Fruit fly (Drosophila melanogaster): ENCODE results near the gene CG10600.

Gene CG10600

dm6 chr2L:18858661-18859532 is 19.4 kb upstream of the CG10600 start, which contains the start of the genes CG10602 and mRpL13 (continued):
- TF ChIP-seq CG7357 (GFP tag; IDR thresholded peaks at IDR 0.05), result no peak
- no peak for TF ChIP-seq tll (GFP tag; optimal IDR thresholded peaks at IDR 0.05)
- no peak for TF ChIP-seq cwo (GFP tag; optimal IDR thresholded peaks at IDR 0.05)
- TF ChIP-seq slou (GFP tag; optimal IDR thresholded peaks at IDR 0.05), result no peak
- TF ChIP-seq pho (GFP tag; optimal IDR thresholded peaks at IDR 0.05), result peak; percentile 21
- TF ChIP-seq wor (GFP tag; IDR thresholded peaks at IDR 0.05), result no peak
- TF ChIP-seq vnd (GFP tag; IDR thresholded peaks at IDR 0.05; ENCODE audit: partially characterized antibody), result no peak
- TF ChIP-seq CG30403 (GFP tag; optimal IDR thresholded peaks at IDR 0.05), result no peak
- TF ChIP-seq ap (GFP tag; IDR thresholded peaks at IDR 0.05), result no peak
- peak; percentile 61 for TF ChIP-seq CG11504 (tag; optimal IDR thresholded peaks at IDR 0.05)
- TF ChIP-seq CG32532 (GFP tag; IDR thresholded peaks at IDR 0.05), result no peak
- no peak for TF ChIP-seq tx (GFP tag; optimal IDR thresholded peaks at IDR 0.05)
- peak; percentile 81 for TF ChIP-seq MBD-R2 (GFP tag; IDR thresholded peaks at IDR 0.05)
- peak; percentile 29 for TF ChIP-seq CG12391 (tag; optimal IDR thresholded peaks at IDR 0.05)
- TF ChIP-seq ase (GFP tag; IDR thresholded peaks at IDR 0.05), result no peak
- TF ChIP-seq Trl (optimal IDR thresholded peaks at IDR 0.05), result no peak
- no peak for TF ChIP-seq Trl (GFP tag; optimal IDR thresholded peaks at IDR 0.05)
- TF ChIP-seq CG8089 (GFP tag; optimal IDR thresholded peaks at IDR 0.05), result no peak
- no peak for TF ChIP-seq Aef1 (GFP tag; IDR thresholded peaks at IDR 0.05)
- TF ChIP-seq D (optimal IDR thresholded peaks at IDR 0.05), result no peak
- TF ChIP-seq D (GFP tag; optimal IDR thresholded peaks at IDR 0.05), result no peak
- TF ChIP-seq CG17361 (GFP tag; IDR thresholded peaks at IDR 0.05), result peak; percentile 52; the same call in 2 of the 3 replicates
- peak; percentile 7 for TF ChIP-seq Elba2 (GFP tag; optimal IDR thresholded peaks at IDR 0.05)
- TF ChIP-seq BEAF-32 (GFP tag; optimal IDR thresholded peaks at IDR 0.05), result peak; percentile 58
- peak; percentile 63 for TF ChIP-seq phol (tag; optimal IDR thresholded peaks at IDR 0.05)
- no peak for TF ChIP-seq CG7987 (GFP tag; optimal IDR thresholded peaks at IDR 0.05)
- peak; percentile 87 for TF ChIP-seq CG2199 (GFP tag; IDR thresholded peaks at IDR 0.05)
- TF ChIP-seq CG6683 (GFP tag; optimal IDR thresholded peaks at IDR 0.05), result no peak
- no peak for TF ChIP-seq mirr (GFP tag; optimal IDR thresholded peaks at IDR 0.05)
- TF ChIP-seq Hr78 (GFP tag; optimal IDR thresholded peaks at IDR 0.05), result peak in 1 of 2 experiments; percentile 25
- TF ChIP-seq kay (GFP tag; optimal IDR thresholded peaks at IDR 0.05), result no peak
- TF ChIP-seq tin (GFP tag; optimal IDR thresholded peaks at IDR 0.05), result no peak
- no peak for TF ChIP-seq CG2889 (GFP tag; IDR thresholded peaks at IDR 0.05)
- peak; percentile 58 for TF ChIP-seq CG13894 (tag; optimal IDR thresholded peaks at IDR 0.05)
- TF ChIP-seq CG17612 (GFP tag; IDR thresholded peaks at IDR 0.05), result no peak
- TF ChIP-seq ken (GFP tag; IDR thresholded peaks at IDR 0.05), result no peak
- no peak for TF ChIP-seq NK7.1 (GFP tag; optimal IDR thresholded peaks at IDR 0.05)
- TF ChIP-seq CG7928 (GFP tag; optimal IDR thresholded peaks at IDR 0.05), result no peak
- no peak for TF ChIP-seq vfl (GFP tag; optimal IDR thresholded peaks at IDR 0.05)
- TF ChIP-seq CG12769 (tag; optimal IDR thresholded peaks at IDR 0.05), result peak; percentile 37
- no peak for TF ChIP-seq CG12236 (GFP tag; optimal IDR thresholded peaks at IDR 0.05)
- TF ChIP-seq CG17328 (GFP tag; IDR thresholded peaks at IDR 0.05), result no peak
- TF ChIP-seq cad (GFP tag; optimal IDR thresholded peaks at IDR 0.05), result no peak
- TF ChIP-seq seq (GFP tag; IDR thresholded peaks at IDR 0.05), result no peak
- no peak for TF ChIP-seq HLHmδ (GFP tag; optimal IDR thresholded peaks at IDR 0.05)
- TF ChIP-seq dati (GFP tag; IDR thresholded peaks at IDR 0.05), result no peak
- peak; percentile 68 for TF ChIP-seq CG14710 (tag; optimal IDR thresholded peaks at IDR 0.05)
- TF ChIP-seq Mrtf (GFP tag; IDR thresholded peaks at IDR 0.05), result no peak
- TF ChIP-seq zfh1 (GFP tag; IDR thresholded peaks at IDR 0.05), result no peak
- TF ChIP-seq ERR (GFP tag; optimal IDR thresholded peaks at IDR 0.05), result peak; percentile 17
- TF ChIP-seq Six4 (GFP tag; optimal IDR thresholded peaks at IDR 0.05), result peak; percentile 1

All from whole organism, embryonic.